Worm (Caenorhabditis elegans) whole organism, late embryonic: ENCODE data around the gene C25E10.12.

ENCODE experiments used
- K02D7.2 ChIP-seq: sonication (generic microtip); optimal IDR thresholded peaks from 2 replicates; lab custom pipeline; 2017; ENCODE audit warnings: mild to moderate bottlenecking, missing genetic modification characterization, missing compliant biosample characterization
- T23F11.4 ChIP-seq: fragments of 200-800 bp; sonication (Bioruptor generic); optimal IDR thresholded peaks from 2 replicates; lab custom pipeline; 2018; ENCODE audit warnings: mild to moderate bottlenecking, missing genetic modification characterization, missing compliant biosample characterization
- Y22D7AL.16 ChIP-seq: sonication (generic microtip); optimal IDR thresholded peaks from 2 replicates; lab custom pipeline; 2016; ENCODE audit warnings: missing genetic modification characterization, missing compliant biosample characterization
- ama-1 ChIP-seq: fragments of 150-350 bp; optimal IDR thresholded peaks from 2 replicates; lab custom pipeline; 2014
- ceh-45 ChIP-seq: fragments of 200-800 bp; sonication (Bioruptor generic); IDR thresholded peaks from 2 replicates; pipeline ENCODE4 v1.3.6; 2022; ENCODE audit warnings: missing genetic modification reagents, missing genetic modification characterization, missing compliant biosample characterization
- eyg-1 ChIP-seq: sonication (generic microtip); optimal IDR thresholded peaks from 2 replicates; lab custom pipeline; 2016; ENCODE audit warnings: missing genotype, missing genetic modification characterization, missing compliant biosample characterization
- hlh-13 ChIP-seq: fragments of 200-800 bp; sonication (Bioruptor generic); optimal IDR thresholded peaks from 2 replicates; lab custom pipeline; 2018; ENCODE audit warnings: mild to moderate bottlenecking, missing genetic modification characterization, missing compliant biosample characterization
- hlh-15 ChIP-seq: sonication (generic microtip); optimal IDR thresholded peaks from 2 replicates; lab custom pipeline; 2016; ENCODE audit warnings: missing genetic modification characterization, missing compliant biosample characterization
- hlh-30 ChIP-seq: sonication (generic microtip); optimal IDR thresholded peaks from 2 replicates; lab custom pipeline; 2017; ENCODE audit warnings: antibody characterized with exemption, missing genetic modification characterization, missing compliant biosample characterization; ENCODE audit not compliant: insufficient read depth
- npax-4 ChIP-seq: sonication (generic microtip); optimal IDR thresholded peaks from 2 replicates; lab custom pipeline; 2016; ENCODE audit warnings: missing genetic modification characterization, missing compliant biosample characterization
- odd-2 ChIP-seq: sonication (generic microtip); optimal IDR thresholded peaks from 2 replicates; lab custom pipeline; 2017; ENCODE audit warnings: antibody characterized with exemption, mild to moderate bottlenecking, missing genetic modification characterization, missing compliant biosample characterization

DNA sequence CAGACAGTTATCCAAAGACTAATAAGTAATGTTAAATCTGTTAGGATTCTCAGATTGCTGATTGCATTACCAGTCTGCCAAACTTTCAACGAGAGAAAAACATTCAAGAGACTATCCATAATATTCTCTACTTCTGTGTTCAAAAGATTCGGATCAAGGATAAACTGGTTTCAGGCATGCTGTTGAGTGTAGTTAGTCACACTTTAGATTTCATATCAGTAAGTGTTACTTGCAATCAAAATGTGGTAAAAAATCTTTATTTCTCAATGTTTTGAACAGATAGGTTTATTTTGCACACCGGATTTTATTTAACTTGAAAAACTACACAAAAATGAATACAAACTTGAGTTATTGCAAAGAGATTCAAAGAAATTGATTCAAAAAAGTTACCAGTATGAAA is 40.2 kb downstream of the C25E10.12 start, which contains the start of gene oac-41:
- TF ChIP-seq hlh-13 (no peak), ama-1 (lab: Kevin White, UChicago) (no peak), hlh-15 (tag; lab: Kevin White, UChicago) (no peak), Y22D7AL.16 (tag; lab: Kevin White, UChicago) (no peak), T23F11.4 (GFP tag; lab: Kevin White, UChicago) (no peak), npax-4 (no peak), ceh-45 (GFP tag; lab: Robert Waterston, UW) (no peak), K02D7.2 (no peak), eyg-1 (tag; lab: Kevin White, UChicago) (no peak), hlh-30 (tag; lab: Kevin White, UChicago) (no peak), odd-2 (no peak)
